Fruit fly (Drosophila melanogaster) whole organism, pupa: ENCODE data around the gene CG12075.

Experiments used
- CG14655 ChIP-seq: fragments of 200-800 bp; sonication (Bioruptor generic); optimal IDR thresholded peaks from 3 replicates; lab custom pipeline; 2017; ENCODE audit warnings: mild to moderate bottlenecking, missing biosample characterization, missing genetic modification reagents, missing genetic modification characterization
- CG15710 ChIP-seq: fragments of 200-800 bp; sonication (Bioruptor generic); optimal IDR thresholded peaks from 2 replicates; lab custom pipeline; 2018; ENCODE audit warnings: missing biosample characterization, mild to moderate bottlenecking, missing genetic modification characterization, moderate library complexity
- CG32121 ChIP-seq: fragments of 200-800 bp; sonication (Bioruptor generic); IDR thresholded peaks from 2 replicates; pipeline ENCODE4 v1.3.6; 2022; ENCODE audit warnings: missing biosample characterization, missing genetic modification characterization
- CG34367 ChIP-seq: fragments of 200-800 bp; sonication (Bioruptor generic); optimal IDR thresholded peaks from 2 replicates; lab custom pipeline; 2018; ENCODE audit warnings: missing biosample characterization, mild to moderate bottlenecking, missing genetic modification characterization
- CG4496 ChIP-seq: fragments of 200-800 bp; sonication (Bioruptor generic); IDR thresholded peaks from 3 replicates; pipeline ENCODE4 v1.3.6; 2022; ENCODE audit warnings: missing biosample characterization, missing genetic modification characterization
- CG8159 ChIP-seq: fragments of 200-800 bp; sonication (Bioruptor generic); optimal IDR thresholded peaks from 3 replicates; lab custom pipeline; 2018; ENCODE audit warnings: missing biosample characterization, mild to moderate bottlenecking, missing genetic modification characterization, moderate library complexity
- CG9948 ChIP-seq: fragments of 200-800 bp; sonication (Bioruptor generic); optimal IDR thresholded peaks from 2 replicates; lab custom pipeline; 2018; ENCODE audit warnings: missing biosample characterization, mild to moderate bottlenecking, missing genetic modification characterization, moderate library complexity
- D1 ChIP-seq: fragments of 200-800 bp; sonication (Bioruptor generic); optimal IDR thresholded peaks from 2 replicates; lab custom pipeline; 2018; ENCODE audit warnings: missing biosample characterization, mild to moderate bottlenecking, missing genetic modification characterization, moderate library complexity
- Ets98B ChIP-seq: fragments of 200-800 bp; sonication (Bioruptor generic); IDR thresholded peaks from 2 replicates; pipeline ENCODE4 v1.3.6; 2022; ENCODE audit warnings: missing biosample characterization, missing genetic modification characterization
- Pif1A ChIP-seq: fragments of 200-800 bp; sonication (Bioruptor generic); optimal IDR thresholded peaks from 3 replicates; lab custom pipeline; 2016; ENCODE audit warnings: missing biosample characterization, missing genetic modification characterization
- Pif1B ChIP-seq: fragments of 200-800 bp; sonication (Bioruptor generic); optimal IDR thresholded peaks from 3 replicates; lab custom pipeline; 2016; ENCODE audit warnings: missing biosample characterization, missing genetic modification characterization
- Snoo ChIP-seq: fragments of 200-800 bp; sonication (Bioruptor generic); optimal IDR thresholded peaks from 3 replicates; lab custom pipeline; 2017; ENCODE audit warnings: missing biosample characterization, mild to moderate bottlenecking, missing genetic modification characterization, inconsistent platforms
- gl ChIP-seq: fragments of 200-800 bp; sonication (Bioruptor generic); optimal IDR thresholded peaks from 2 replicates; lab custom pipeline; 2018; ENCODE audit warnings: missing biosample characterization, mild to moderate bottlenecking, missing genetic modification characterization

dm6 chrX:8822294-8822693 lies 15.8 kb upstream of the CG12075 start:
- peak; percentile 32 for TF ChIP-seq CG14655 (GFP tag; lab: Kevin White, UChicago)
- TF ChIP-seq Ets98B (GFP tag; lab: Robert Waterston, UW) = peak; percentile 27
- TF ChIP-seq D1 (tag; lab: Kevin White, UChicago) = no peak
- no peak for TF ChIP-seq gl (tag; lab: Kevin White, UChicago)
- peak; percentile 45 for TF ChIP-seq Pif1B (GFP tag; lab: Kevin White, UChicago)
- peak; percentile 19 for TF ChIP-seq CG8159 (tag; lab: Kevin White, UChicago)
- TF ChIP-seq CG4496 (GFP tag; lab: Robert Waterston, UW) = peak; percentile 50; the same call in 1 of the 3 replicates
- no peak for TF ChIP-seq CG34367 (tag; lab: Kevin White, UChicago)
- 0 out of 2 replicates have a peak, but pooled peaks have one; percentile 23 for TF ChIP-seq CG32121 (GFP tag; lab: Robert Waterston, UW)
- peak; percentile 11 for TF ChIP-seq CG15710
- no peak for TF ChIP-seq Pif1A (GFP tag; lab: Kevin White, UChicago)
- TF ChIP-seq CG9948 (tag; lab: Kevin White, UChicago) = no peak
- no peak for TF ChIP-seq Snoo (tag; lab: Kevin White, UChicago)
